In the genomic region with DNA sequence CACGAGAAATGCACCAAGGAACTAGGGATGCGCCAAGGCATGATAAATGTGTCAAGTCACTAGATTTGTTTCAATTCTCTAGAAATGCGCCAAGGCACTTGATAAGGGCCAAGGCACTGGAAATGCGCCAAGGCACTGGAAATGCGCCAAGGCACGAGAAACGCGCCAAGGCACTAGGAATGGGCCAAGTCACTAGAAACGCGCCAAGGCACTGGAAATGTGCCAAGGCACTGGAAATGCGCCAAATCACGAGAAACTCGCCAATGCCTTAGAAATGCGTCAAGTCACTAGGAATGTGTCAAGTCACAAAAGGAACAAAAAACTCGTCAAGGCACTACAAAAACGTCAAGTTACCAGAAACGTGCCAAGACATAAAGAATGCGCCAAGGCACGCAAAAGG, we compare ENCODE assay signal across 4 worm cellular contexts.
TF ChIP-seq lines count a peak whose summit lies in the region.

No protein-coding gene starts in this region.

TF ChIP-seq in whole organism, L1 larva, 84 proteins besides CTCF, POLR2A, EP300 and RAD21:
- TF ChIP-seq nhr-77 (tag; optimal IDR thresholded peaks at IDR 0.05; lab: Kevin White, UChicago) (no peak), efl-1 (optimal IDR thresholded peaks at IDR 0.05; lab: Kevin White, UChicago) (no peak), efl-1 (GFP tag; optimal IDR thresholded peaks at IDR 0.05 in 1 of 2; lab: Kevin White, UChicago) (peak in 1 of 2 experiments; percentile 92), nhr-85 (tag; lab: Kevin White, UChicago) (peak; percentile 43), elt-3 (tag; optimal IDR thresholded peaks at IDR 0.05; lab: Kevin White, UChicago) (no peak), lin-13 (GFP tag; optimal IDR thresholded peaks at IDR 0.05; lab: Kevin White, UChicago) (no peak), xbp-1 (tag; optimal IDR thresholded peaks at IDR 0.05; lab: Kevin White, UChicago) (no peak), nhr-237 (tag; optimal IDR thresholded peaks at IDR 0.05; lab: Kevin White, UChicago) (no peak), swsn-7 (tag; optimal IDR thresholded peaks at IDR 0.05; lab: Kevin White, UChicago) (no peak)

TF ChIP-seq in whole organism, L4 larva, 104 proteins besides CTCF, POLR2A, EP300 and RAD21:
- TF ChIP-seq aha-1 (tag; lab: Kevin White, UChicago): peak; percentile 81
- 0 out of 2 replicates have a peak, but pooled peaks have one; percentile 16 for TF ChIP-seq tra-1 (GFP tag; IDR thresholded peaks at IDR 0.05; lab: Robert Waterston, UW)
- TF ChIP-seq nhr-11 (tag; optimal IDR thresholded peaks at IDR 0.05; lab: Kevin White, UChicago): no peak
- peak; percentile 23; the same call in 1 of the 2 replicates for TF ChIP-seq ceh-20 (GFP tag; IDR thresholded peaks at IDR 0.05; lab: Robert Waterston, UW)
- peak; percentile 45 for TF ChIP-seq lin-38 (GFP tag; IDR thresholded peaks at IDR 0.05; lab: Robert Waterston, UW)
- no peak for TF ChIP-seq nhr-48 (tag; optimal IDR thresholded peaks at IDR 0.05; lab: Kevin White, UChicago)
- 0 out of 2 replicates have a peak, but pooled peaks have one; percentile 10 for TF ChIP-seq ZK337.2 (GFP tag; IDR thresholded peaks at IDR 0.05; lab: Robert Waterston, UW)

TF ChIP-seq in whole organism, late embryonic, 69 proteins besides CTCF, POLR2A, EP300 and RAD21:
- TF ChIP-seq nfya-1 (tag; optimal IDR thresholded peaks at IDR 0.05; lab: Kevin White, UChicago) (no peak), ceh-2 (tag; optimal IDR thresholded peaks at IDR 0.05; lab: Kevin White, UChicago) (peak; percentile 15)

TF ChIP-seq in whole organism, young adult, 124 proteins besides CTCF, POLR2A, EP300 and RAD21:
- TF ChIP-seq mcd-1 (GFP tag; IDR thresholded peaks at IDR 0.05; lab: Robert Waterston, UW): peak; percentile 41
- TF ChIP-seq cebp-2 (GFP tag; IDR thresholded peaks at IDR 0.05; lab: Robert Waterston, UW): no peak
- peak; percentile 5 for TF ChIP-seq attf-5 (GFP tag; optimal IDR thresholded peaks at IDR 0.05; lab: Kevin White, UChicago)
- TF ChIP-seq cebp-1 (GFP tag; IDR thresholded peaks at IDR 0.05; lab: Robert Waterston, UW): no peak
- TF ChIP-seq cebp-1 (tag; optimal IDR thresholded peaks at IDR 0.05; lab: Kevin White, UChicago): peak; percentile 9
- TF ChIP-seq ztf-18 (tag; optimal IDR thresholded peaks at IDR 0.05; lab: Kevin White, UChicago): peak; percentile 89
- peak; percentile 80 for TF ChIP-seq ztf-26 (tag; optimal IDR thresholded peaks at IDR 0.05; lab: Kevin White, UChicago)
- TF ChIP-seq Y95B8A.8 (GFP tag; IDR thresholded peaks at IDR 0.05; lab: Robert Waterston, UW): 0 out of 2 replicates have a peak, but pooled peaks have one; percentile 14
- peak; percentile 9 for TF ChIP-seq gei-17 (GFP tag; optimal IDR thresholded peaks at IDR 0.05; lab: Kevin White, UChicago)
- no peak for TF ChIP-seq mxl-1 (tag; optimal IDR thresholded peaks at IDR 0.05; lab: Kevin White, UChicago)
- peak; percentile 30 for TF ChIP-seq lin-40 (tag; optimal IDR thresholded peaks at IDR 0.05; lab: Kevin White, UChicago)
- TF ChIP-seq aptf-2 (GFP tag; conservative IDR thresholded peaks at IDR 0.05; lab: Robert Waterston, UW): no peak
- TF ChIP-seq ztf-25 (GFP tag; IDR thresholded peaks at IDR 0.05; lab: Robert Waterston, UW): no peak
